Fruit fly (Drosophila melanogaster): ENCODE measurements around the gene janA.

dm6 chr3R:30023445-30023844, 15.9 kb downstream of the janA start:
- no peak for TF ChIP-seq usp (GFP tag; optimal IDR thresholded peaks at IDR 0.05)
- TF ChIP-seq Dll (optimal IDR thresholded peaks at IDR 0.05) = no peak
- no peak for TF ChIP-seq psq (optimal IDR thresholded peaks at IDR 0.05)
- TF ChIP-seq pan (optimal IDR thresholded peaks at IDR 0.05) = no peak
- no peak for TF ChIP-seq EcR (GFP tag; optimal IDR thresholded peaks at IDR 0.05)
- TF ChIP-seq CG8478 (optimal IDR thresholded peaks at IDR 0.05) = no peak
